Worm (Caenorhabditis elegans) whole organism, mixed stage, embryonic: ENCODE data around the gene klc-1.

Source experiments
- M03D4.4 ChIP-seq: sonication (generic microtip); optimal IDR thresholded peaks from 2 replicates; lab custom pipeline; 2017; ENCODE audit warnings: mild to moderate bottlenecking, missing genetic modification characterization, missing compliant biosample characterization
- bed-3 ChIP-seq: fragments of 200-800 bp; sonication (Bioruptor generic); optimal IDR thresholded peaks from 3 replicates; lab custom pipeline; 2018; ENCODE audit warnings: mild to moderate bottlenecking, missing genetic modification characterization, moderate library complexity, missing compliant biosample characterization
- blmp-1 ChIP-seq: fragments of 150-350 bp; optimal IDR thresholded peaks from 2 replicates; lab custom pipeline; 2014; ENCODE audit warnings: missing biosample characterization, missing genetic modification characterization
- ceh-43 ChIP-seq: fragments of 200-800 bp; sonication (Bioruptor generic); optimal IDR thresholded peaks from 2 replicates; lab custom pipeline; 2018; ENCODE audit warnings: mild to moderate bottlenecking, missing genetic modification characterization, moderate library complexity, missing compliant biosample characterization
- ces-1 ChIP-seq: fragments of 150-350 bp; optimal IDR thresholded peaks from 2 replicates; lab custom pipeline; 2014; ENCODE audit warnings: missing biosample characterization, missing genetic modification reagents, missing genetic modification characterization
- cnd-1 ChIP-seq: fragments of 200-800 bp; sonication (Bioruptor generic); optimal IDR thresholded peaks from 2 replicates; lab custom pipeline; 2018; ENCODE audit warnings: mild to moderate bottlenecking, missing genetic modification characterization, missing compliant biosample characterization
- drap-1 ChIP-seq: fragments of 200-800 bp; sonication (Bioruptor generic); optimal IDR thresholded peaks from 3 replicates; lab custom pipeline; 2018; ENCODE audit warnings: mild to moderate bottlenecking, missing genetic modification characterization, missing compliant biosample characterization
- elt-3 ChIP-seq: fragments of 150-350 bp; optimal IDR thresholded peaks from 2 replicates; lab custom pipeline; 2014; ENCODE audit warnings: missing biosample characterization, missing genetic modification characterization
- flh-1 ChIP-seq: fragments of 200-800 bp; sonication (Bioruptor generic); optimal IDR thresholded peaks from 2 replicates; lab custom pipeline; 2018; ENCODE audit warnings: mild to moderate bottlenecking, missing genetic modification characterization, moderate library complexity, missing compliant biosample characterization
- ham-2 ChIP-seq: fragments of 200-800 bp; sonication (Bioruptor generic); optimal IDR thresholded peaks from 2 replicates; lab custom pipeline; 2018; ENCODE audit warnings: mild to moderate bottlenecking, missing genetic modification characterization, missing compliant biosample characterization
- hlh-1 ChIP-seq: fragments of 150-350 bp; optimal IDR thresholded peaks from 2 replicates; lab custom pipeline; 2014; ENCODE audit warnings: missing biosample characterization, missing genetic modification reagents, missing genetic modification characterization
- lin-13 ChIP-seq: fragments of 150-350 bp; optimal IDR thresholded peaks from 2 replicates; lab custom pipeline; 2014; ENCODE audit warnings: missing biosample characterization, missing genetic modification characterization
- lsy-2 ChIP-seq: fragments of 150-350 bp; optimal IDR thresholded peaks from 2 replicates; lab custom pipeline; 2014; ENCODE audit warnings: missing biosample characterization, missing genetic modification characterization
- mep-1 ChIP-seq: fragments of 150-350 bp; optimal IDR thresholded peaks from 2 replicates; lab custom pipeline; 2017; ENCODE audit warnings: missing biosample characterization, missing genetic modification reagents, missing genetic modification characterization, inconsistent platforms
- mls-2 ChIP-seq: sonication (generic microtip); optimal IDR thresholded peaks from 2 replicates; lab custom pipeline; 2016; ENCODE audit warnings: mild to moderate bottlenecking, missing genetic modification characterization, moderate library complexity, missing compliant biosample characterization
- nhr-12 ChIP-seq: fragments of 150-350 bp; optimal IDR thresholded peaks from 2 replicates; lab custom pipeline; 2014; ENCODE audit warnings: missing biosample characterization, missing genetic modification characterization
- nhr-237 ChIP-seq: fragments of 150-350 bp; optimal IDR thresholded peaks from 2 replicates; lab custom pipeline; 2014; ENCODE audit warnings: missing biosample characterization, missing genetic modification characterization
- nhr-28 ChIP-seq: fragments of 150-350 bp; optimal IDR thresholded peaks from 2 replicates; lab custom pipeline; 2014; ENCODE audit warnings: missing biosample characterization, missing genetic modification characterization
- nhr-76 ChIP-seq: sonication (generic microtip); optimal IDR thresholded peaks from 2 replicates; lab custom pipeline; 2017; ENCODE audit warnings: missing biosample characterization, missing genetic modification characterization
- pha-4 ChIP-seq: fragments of 150-350 bp; optimal IDR thresholded peaks from 2 replicates; lab custom pipeline; 2018; ENCODE audit warnings: missing biosample characterization, missing genetic modification reagents, missing genetic modification characterization
- snpc-4 ChIP-seq: fragments of 150-350 bp; optimal IDR thresholded peaks from 2 replicates; lab custom pipeline; 2014; ENCODE audit warnings: missing biosample characterization, missing genetic modification characterization
- sptf-1 ChIP-seq: sonication (generic microtip); optimal IDR thresholded peaks from 2 replicates; lab custom pipeline; 2017; ENCODE audit warnings: mild to moderate bottlenecking, missing genetic modification characterization, moderate library complexity, missing compliant biosample characterization
- tbx-8 ChIP-seq: fragments of 200-800 bp; sonication (Bioruptor generic); optimal IDR thresholded peaks from 2 replicates; lab custom pipeline; 2018; ENCODE audit warnings: mild to moderate bottlenecking, missing genetic modification characterization, moderate library complexity, missing compliant biosample characterization
- unc-39 ChIP-seq: fragments of 150-350 bp; optimal IDR thresholded peaks from 2 replicates; lab custom pipeline; 2014; ENCODE audit warnings: missing biosample characterization, missing genetic modification characterization
- unc-62 ChIP-seq: fragments of 150-350 bp; optimal IDR thresholded peaks from 2 replicates; lab custom pipeline; 2014; ENCODE audit warnings: missing biosample characterization, missing genetic modification reagents, missing genetic modification characterization
- zip-8 ChIP-seq: fragments of 150-350 bp; optimal IDR thresholded peaks from 2 replicates; lab custom pipeline; 2014; ENCODE audit warnings: missing biosample characterization, missing genetic modification characterization

Gene klc-1

DNA sequence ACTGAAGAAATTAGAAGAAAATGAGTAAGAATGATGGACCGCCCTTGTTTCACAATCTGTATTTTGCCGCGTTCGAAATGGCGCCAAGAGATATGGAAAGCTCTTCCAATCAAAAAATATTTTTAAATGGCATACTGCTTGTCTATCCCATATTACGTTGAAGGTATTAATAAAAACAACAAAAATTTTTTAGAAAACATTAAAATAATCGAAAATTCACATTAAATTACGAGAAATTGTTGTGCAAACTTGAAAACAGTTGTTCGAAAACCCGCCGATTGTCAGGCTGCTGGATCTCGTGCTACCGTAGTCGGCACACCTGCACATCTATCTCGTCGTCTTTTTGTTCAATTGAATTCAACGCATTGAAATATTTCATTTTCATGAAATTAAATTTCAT lies at the start of gene klc-1:
Gene klc-1 (plus strand): TSS at position 127 of the 400 bp plus-strand sequence.
- TF ChIP-seq nhr-28 (tag; lab: Kevin White, UChicago), result no peak
- TF ChIP-seq M03D4.4 (tag; lab: Kevin White, UChicago), result no peak
- no peak for TF ChIP-seq nhr-12
- TF ChIP-seq lsy-2 (tag; lab: Kevin White, UChicago), result peak; percentile 62
- TF ChIP-seq, all 35 proteins: peak for 1

DNA sequence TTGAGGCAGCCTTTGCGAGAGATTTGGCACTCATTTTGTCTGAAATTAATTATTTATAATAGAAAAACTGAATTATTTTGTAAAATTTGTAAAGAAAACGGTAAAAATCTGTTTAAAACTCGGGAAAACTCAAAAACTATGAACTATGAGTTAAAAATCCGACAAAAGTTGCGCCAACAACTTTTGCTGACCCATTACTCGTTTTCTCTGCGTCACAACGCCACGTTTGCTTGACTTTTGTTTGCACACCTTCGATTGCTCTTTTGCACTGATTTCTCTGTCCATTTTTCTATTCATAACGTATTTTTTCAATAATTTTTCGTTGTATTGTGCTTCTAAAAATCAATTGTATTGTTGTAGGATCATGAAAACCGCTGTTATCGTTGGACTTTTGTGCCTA lies 47.3 kb upstream of the klc-1 start, which contains the start of gene fkb-1:
Gene fkb-1 (plus strand): TSS at position 361 of the 400 bp plus-strand sequence.
- TF ChIP-seq hlh-1 (tag; lab: Kevin White, UChicago), result peak; percentile 3
- TF ChIP-seq lin-13 (tag; lab: Kevin White, UChicago), result peak; percentile 80
- TF ChIP-seq mep-1, result peak; percentile 5
- no peak for TF ChIP-seq M03D4.4 (tag; lab: Kevin White, UChicago)
- TF ChIP-seq, all 35 proteins: peak for 3

DNA sequence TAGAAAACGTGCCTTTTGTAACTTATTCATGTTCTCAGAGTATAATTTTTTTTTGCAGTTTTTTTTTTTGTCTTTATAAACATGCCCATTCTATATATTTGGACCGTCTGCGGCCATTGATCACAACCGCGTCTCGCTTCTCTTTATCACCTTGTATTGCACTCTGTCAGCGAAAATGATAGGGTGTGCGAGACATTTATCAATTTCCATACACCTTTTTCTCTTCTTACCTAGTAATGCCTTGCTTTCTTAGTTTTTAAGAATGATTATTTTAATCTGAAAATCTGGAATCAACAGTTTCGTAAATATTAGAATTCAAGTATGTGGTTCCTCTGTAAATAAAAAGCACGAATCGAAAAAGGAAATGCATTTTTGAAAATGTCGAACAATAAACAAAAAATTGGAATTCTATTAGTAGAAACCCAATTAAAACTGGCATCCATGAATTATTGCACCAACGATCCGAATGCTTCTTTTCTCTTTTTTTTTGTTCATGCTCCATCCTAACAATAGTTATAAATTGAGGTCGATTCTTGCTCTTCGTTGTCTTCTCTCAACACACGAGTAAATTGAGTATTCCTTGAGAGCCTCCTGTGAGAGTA lies 46.3 kb upstream of the klc-1 start:
- TF ChIP-seq ces-1 (GFP tag; lab: Kevin White, UChicago), result peak; percentile 40
- TF ChIP-seq unc-62 (GFP tag; lab: Kevin White, UChicago), result no peak

DNA sequence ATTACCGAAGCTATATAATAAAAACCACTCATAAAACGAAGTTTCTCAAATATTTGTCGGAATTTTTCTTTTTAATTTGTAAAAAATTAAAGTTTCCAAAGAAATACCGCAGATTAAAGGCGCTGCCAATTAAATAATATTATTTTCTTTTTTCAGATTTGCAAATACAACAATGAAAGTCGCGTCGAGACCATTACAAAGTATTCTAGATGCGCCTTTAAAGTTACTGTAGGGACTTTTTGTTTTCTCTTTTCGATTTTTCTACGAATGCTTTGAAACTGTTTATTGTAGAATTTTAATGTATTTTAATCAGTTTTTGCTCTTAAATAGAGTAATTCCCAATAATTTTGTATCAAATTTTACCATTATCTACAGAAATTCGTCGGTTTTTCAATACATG lies 45.3 kb upstream of the klc-1 start:
- TF ChIP-seq unc-39 (tag; lab: Kevin White, UChicago) (no peak), blmp-1 (tag; lab: Kevin White, UChicago) (no peak), hlh-1 (tag; lab: Kevin White, UChicago) (no peak), nhr-76 (tag; lab: Kevin White, UChicago) (no peak), ham-2 (GFP tag; lab: Kevin White, UChicago) (no peak), ceh-43 (GFP tag; lab: Kevin White, UChicago) (no peak), snpc-4 (no peak), drap-1 (GFP tag; lab: Kevin White, UChicago) (no peak), unc-62 (GFP tag; lab: Kevin White, UChicago) (no peak), mep-1 (no peak)

DNA sequence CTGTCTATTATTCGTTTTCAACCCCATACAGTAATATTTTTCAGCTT lies 45.1 kb upstream of the klc-1 start, which contains the start of gene kdin-1:
Gene kdin-1 (plus strand): TSS at position 38 of the 47 bp plus-strand sequence.
- no peak for TF ChIP-seq zip-8 (tag; lab: Kevin White, UChicago)
- no peak for TF ChIP-seq flh-1 (GFP tag; lab: Kevin White, UChicago)
- no peak for TF ChIP-seq snpc-4

DNA sequence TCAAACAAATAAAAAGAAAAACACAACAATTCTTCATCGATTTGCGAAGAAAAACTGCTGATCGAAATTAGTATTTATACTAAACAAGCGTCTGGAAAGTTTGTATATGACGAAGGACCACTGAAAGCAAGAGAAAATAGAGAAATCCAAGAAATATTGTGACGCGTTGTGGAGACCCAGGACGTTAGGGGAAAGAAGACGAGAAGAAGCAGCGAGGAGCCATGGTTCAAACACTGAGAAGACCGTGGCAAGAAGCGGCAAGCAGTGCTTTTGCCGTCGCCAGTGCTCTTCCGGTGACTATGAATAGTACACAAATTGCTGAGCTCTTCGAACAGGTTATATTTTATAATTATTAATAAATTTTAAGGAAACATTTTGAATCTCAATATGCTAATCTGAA lies 44.9 kb upstream of the klc-1 start:
- TF ChIP-seq ham-2 (GFP tag; lab: Kevin White, UChicago) (peak; percentile 20), hlh-1 (tag; lab: Kevin White, UChicago) (peak; percentile 7), lin-13 (tag; lab: Kevin White, UChicago) (no peak), ces-1 (GFP tag; lab: Kevin White, UChicago) (peak; percentile 13)

DNA sequence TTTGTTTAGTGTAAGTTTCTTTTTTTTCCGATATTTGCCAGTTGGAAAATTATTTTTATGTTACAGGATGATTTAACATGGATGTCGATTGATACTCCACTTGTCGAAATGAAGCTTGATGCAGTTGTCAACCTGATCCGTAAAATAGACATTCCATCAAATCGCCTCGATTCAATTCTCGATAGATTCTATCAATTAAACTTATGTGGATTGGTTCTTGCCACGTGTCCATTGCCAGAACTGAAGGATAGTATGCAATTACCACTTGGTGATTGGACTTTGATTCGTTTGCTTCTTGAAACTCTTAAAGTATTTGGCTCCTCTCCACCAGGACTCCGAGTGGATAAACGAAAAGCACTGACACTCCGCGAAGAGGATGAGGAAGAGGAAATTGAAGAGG lies 39.2 kb upstream of the klc-1 start:
- TF ChIP-seq mls-2 (tag; lab: Kevin White, UChicago) (no peak), bed-3 (GFP tag; lab: Kevin White, UChicago) (no peak), nhr-237 (tag; lab: Kevin White, UChicago) (no peak), hlh-1 (tag; lab: Kevin White, UChicago) (no peak), sptf-1 (tag; lab: Kevin White, UChicago) (no peak), pha-4 (tag; lab: Kevin White, UChicago) (no peak), nhr-12 (no peak), tbx-8 (GFP tag; lab: Kevin White, UChicago) (no peak), ces-1 (GFP tag; lab: Kevin White, UChicago) (no peak), nhr-28 (tag; lab: Kevin White, UChicago) (no peak), elt-3 (tag; lab: Kevin White, UChicago) (no peak), unc-39 (tag; lab: Kevin White, UChicago) (no peak)
- TF ChIP-seq, all 35 proteins: peak for 0

DNA sequence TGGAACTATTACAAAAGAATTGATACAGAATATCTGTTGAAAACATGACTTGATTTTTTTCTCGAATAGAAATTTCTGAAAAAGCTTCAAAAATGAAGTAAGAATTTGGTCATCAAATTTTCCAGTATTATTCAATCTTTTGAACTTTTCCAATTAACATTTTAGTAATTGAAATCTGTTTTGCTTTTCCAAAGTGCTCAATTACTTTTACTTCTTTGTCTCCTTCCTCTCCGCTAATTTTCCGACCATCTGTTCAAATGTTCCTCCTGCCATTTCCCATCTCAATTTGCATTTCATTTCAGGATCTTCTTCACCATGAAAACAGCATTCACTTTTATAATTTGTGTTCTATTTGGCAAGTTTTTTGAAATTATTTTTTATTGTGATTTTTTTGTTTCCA lies 34.7 kb upstream of the klc-1 start, which contains the start of gene F36H1.11:
Gene F36H1.11 (plus strand): TSS at position 301 of the 400 bp plus-strand sequence.
- TF ChIP-seq lin-13 (tag; lab: Kevin White, UChicago), result no peak
- no peak for TF ChIP-seq bed-3 (GFP tag; lab: Kevin White, UChicago)
- peak; percentile 18 for TF ChIP-seq cnd-1 (tag; lab: Kevin White, UChicago)
- peak; percentile 79 for TF ChIP-seq ces-1 (GFP tag; lab: Kevin White, UChicago)
- TF ChIP-seq drap-1 (GFP tag; lab: Kevin White, UChicago), result no peak
- TF ChIP-seq, all 35 proteins: peak for 2
